Fruit fly (Drosophila melanogaster) Kc167 (cell line): Measurements from ENCODE around the gene Obp19c.

Experiments used
- Myc ChIP-seq: fragments of >200 bp; optimal IDR thresholded peaks from 2 replicates; lab custom pipeline; 2017; ENCODE audit warnings: missing external identifiers
- Sin3A ChIP-seq: fragments of >200 bp; optimal IDR thresholded peaks from 2 replicates; lab custom pipeline; 2018; ENCODE audit warnings: missing external identifiers
- h ChIP-seq: fragments of >200 bp; optimal IDR thresholded peaks from 3 replicates; lab custom pipeline; 2018; ENCODE audit warnings: missing external identifiers
- insv ChIP-seq: fragments of >200 bp; optimal IDR thresholded peaks from 3 replicates; lab custom pipeline; 2018; ENCODE audit warnings: missing external identifiers
- psq ChIP-seq: fragments of >200 bp; optimal IDR thresholded peaks from 2 replicates; lab custom pipeline; 2017; ENCODE audit warnings: missing external identifiers
- ttk ChIP-seq: sonication (Bioruptor generic); optimal IDR thresholded peaks from 2 replicates; lab custom pipeline; 2017; ENCODE audit warnings: missing external identifiers

Obp19c gene

dm6 chrX:20426818-20427217, 8.1 kb upstream of the Obp19c start, which contains the start of gene CG15456:
CG15456 (minus strand) TSS chrX:20427042.
- TF ChIP-seq psq (lab: Kevin White, UChicago) (no peak), h (lab: Kevin White, UChicago) (no peak), Myc (lab: Kevin White, UChicago) (no peak), insv (lab: Kevin White, UChicago) (no peak), ttk (lab: Kevin White, UChicago) (no peak), Sin3A (lab: Kevin White, UChicago) (no peak)

- TF ChIP-seq Sin3A (lab: Kevin White, UChicago) (no peak), insv (lab: Kevin White, UChicago) (no peak), ttk (lab: Kevin White, UChicago) (no peak), Myc (lab: Kevin White, UChicago) (no peak), psq (lab: Kevin White, UChicago) (no peak), h (lab: Kevin White, UChicago) (no peak)
Observed at dm6 chrX:20423747-20424165, 5.0 kb upstream of the Obp19c start, which contains the start of the genes Pp4-19C and cactin. Pp4-19C (minus strand) TSS chrX:20424002. cactin (plus strand) TSS chrX:20424069.

- no peak for TF ChIP-seq psq (lab: Kevin White, UChicago)
- no peak for TF ChIP-seq Sin3A (lab: Kevin White, UChicago)
- TF ChIP-seq ttk (lab: Kevin White, UChicago): no peak
- no peak for TF ChIP-seq insv (lab: Kevin White, UChicago)
- no peak for TF ChIP-seq Myc (lab: Kevin White, UChicago)
- no peak for TF ChIP-seq h (lab: Kevin White, UChicago)
Observed at dm6 chrX:20423158-20423557, 4.4 kb upstream of the Obp19c start.

- TF ChIP-seq ttk (lab: Kevin White, UChicago) (no peak), insv (lab: Kevin White, UChicago) (no peak), Sin3A (lab: Kevin White, UChicago) (no peak), h (lab: Kevin White, UChicago) (no peak), psq (lab: Kevin White, UChicago) (no peak), Myc (lab: Kevin White, UChicago) (no peak)
Observed at dm6 chrX:20419313-20419712, 549 bp upstream of the Obp19c start, which contains the start of gene Obp19d. Obp19d (plus strand) TSS chrX:20419613.

dm6 chrX:20416433-20416832, 2.3 kb downstream of the Obp19c start, which contains the start of gene Obp19b:
Obp19b (plus strand) TSS chrX:20416733.
- no peak for TF ChIP-seq ttk (lab: Kevin White, UChicago)

- TF ChIP-seq ttk (lab: Kevin White, UChicago): no peak
- TF ChIP-seq Myc (lab: Kevin White, UChicago): no peak
- TF ChIP-seq Sin3A (lab: Kevin White, UChicago): no peak
- TF ChIP-seq psq (lab: Kevin White, UChicago): no peak
- TF ChIP-seq insv (lab: Kevin White, UChicago): no peak
- TF ChIP-seq h (lab: Kevin White, UChicago): no peak
Observed at dm6 chrX:20415444-20415843, 3.3 kb downstream of the Obp19c start, which contains the start of gene Obp19a. Obp19a (plus strand) TSS chrX:20415744.

dm6 chrX:20414099-20414498, 4.7 kb downstream of the Obp19c start, which contains the start of gene CG15458:
CG15458 (minus strand) TSS chrX:20414199.
- no peak for TF ChIP-seq Sin3A (lab: Kevin White, UChicago)
- no peak for TF ChIP-seq h (lab: Kevin White, UChicago)
- no peak for TF ChIP-seq Myc (lab: Kevin White, UChicago)
- no peak for TF ChIP-seq ttk (lab: Kevin White, UChicago)
- no peak for TF ChIP-seq insv (lab: Kevin White, UChicago)
- TF ChIP-seq psq (lab: Kevin White, UChicago): no peak

- TF ChIP-seq Sin3A (lab: Kevin White, UChicago): no peak
- no peak for TF ChIP-seq insv (lab: Kevin White, UChicago)
Observed at dm6 chrX:20413481-20413880, 5.3 kb downstream of the Obp19c start, which contains the start of gene CG15459. CG15459 (minus strand) TSS chrX:20413581.

dm6 chrX:20411635-20412034, 7.1 kb downstream of the Obp19c start:
- TF ChIP-seq Myc (lab: Kevin White, UChicago) (no peak), insv (lab: Kevin White, UChicago) (no peak), psq (lab: Kevin White, UChicago) (no peak), h (lab: Kevin White, UChicago) (no peak), Sin3A (lab: Kevin White, UChicago) (no peak), ttk (lab: Kevin White, UChicago) (no peak)

dm6 chrX:20394066-20394913, 24.5 kb downstream of the Obp19c start, which contains the start of gene HERC2:
HERC2 (plus strand) TSS chrX:20394395.
- TF ChIP-seq h (lab: Kevin White, UChicago): no peak
- no peak for TF ChIP-seq psq (lab: Kevin White, UChicago)
- TF ChIP-seq insv (lab: Kevin White, UChicago): no peak
- TF ChIP-seq Sin3A (lab: Kevin White, UChicago): no peak
- TF ChIP-seq Myc (lab: Kevin White, UChicago): no peak

- TF ChIP-seq Sin3A (lab: Kevin White, UChicago) (no peak), Myc (lab: Kevin White, UChicago) (no peak), ttk (lab: Kevin White, UChicago) (no peak), psq (lab: Kevin White, UChicago) (no peak), insv (lab: Kevin White, UChicago) (no peak), h (lab: Kevin White, UChicago) (no peak)
Observed at dm6 chrX:20393580-20393979, 25.2 kb downstream of the Obp19c start, which contains the start of gene Syx16. Syx16 (minus strand) TSS chrX:20393751.
